In the genomic region with DNA sequence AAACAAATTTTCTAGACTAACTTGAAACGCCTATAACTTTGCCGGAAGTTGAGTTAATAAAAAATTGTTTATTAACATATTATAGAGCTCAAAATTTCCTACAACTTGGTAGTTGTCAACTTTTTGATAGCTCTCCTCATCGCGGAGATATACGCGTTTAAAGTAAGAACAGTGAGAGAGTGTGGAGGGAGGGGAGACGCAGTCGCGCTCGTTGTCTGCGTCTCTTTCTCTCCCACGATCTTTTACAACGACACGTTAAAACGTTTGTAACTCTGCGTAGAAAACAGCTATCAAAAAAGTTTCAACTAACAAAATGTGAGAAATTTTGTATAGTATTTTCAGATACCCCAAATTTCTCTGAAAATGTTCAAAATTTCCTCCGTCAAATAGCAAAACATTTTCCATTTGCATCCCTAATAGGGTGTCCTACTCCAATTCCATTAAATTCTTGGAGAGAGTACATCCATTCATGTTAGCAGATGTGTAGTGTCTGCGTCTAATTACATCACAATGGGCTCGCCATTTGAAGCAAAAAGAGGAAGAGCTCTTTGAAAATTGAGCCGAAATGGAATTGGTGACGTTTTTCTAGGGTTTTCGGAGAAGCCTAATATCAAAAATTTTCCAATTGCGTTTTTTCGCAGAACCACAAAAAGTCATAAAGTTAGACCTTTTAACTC, we compare ENCODE assay signal across 5 worm cellular contexts.
TF ChIP-seq lines count a peak whose summit lies in the region.

No protein-coding gene starts in this region.

TF ChIP-seq in whole organism, L1 larva, 84 proteins besides CTCF, POLR2A, EP300 and RAD21:
- TF ChIP-seq ceh-63 (GFP tag; optimal IDR thresholded peaks at IDR 0.05; lab: Kevin White, UChicago) = no peak
- peak; percentile 64 for TF ChIP-seq lin-14 (GFP tag; optimal IDR thresholded peaks at IDR 0.05; lab: Kevin White, UChicago)

TF ChIP-seq in whole organism, L4 larva, 104 proteins besides CTCF, POLR2A, EP300 and RAD21:
- TF ChIP-seq tra-1 (GFP tag; IDR thresholded peaks at IDR 0.05; lab: Robert Waterston, UW) (no peak), unc-62 (GFP tag; optimal IDR thresholded peaks at IDR 0.05 in 1 of 2; lab: Kevin White, UChicago) (peak in 1 of 2 experiments; percentile 80), unc-62 (tag; optimal IDR thresholded peaks at IDR 0.05; lab: Kevin White, UChicago) (no peak), aha-1 (tag; lab: Kevin White, UChicago) (peak; percentile 39)

TF ChIP-seq in whole organism, late embryonic, 69 proteins besides CTCF, POLR2A, EP300 and RAD21:
- TF ChIP-seq nhr-11 (tag; optimal IDR thresholded peaks at IDR 0.05; lab: Kevin White, UChicago) (no peak), tbx-7 (tag; optimal IDR thresholded peaks at IDR 0.05; lab: Kevin White, UChicago) (no peak), unc-42 (tag; optimal IDR thresholded peaks at IDR 0.05; lab: Kevin White, UChicago) (peak; percentile 93), sdc-2 (tag; optimal IDR thresholded peaks at IDR 0.05; lab: Kevin White, UChicago) (no peak), ceh-9 (tag; optimal IDR thresholded peaks at IDR 0.05; lab: Kevin White, UChicago) (no peak), ceh-31 (tag; optimal IDR thresholded peaks at IDR 0.05; lab: Kevin White, UChicago) (peak; percentile 48), zip-5 (tag; optimal IDR thresholded peaks at IDR 0.05; lab: Kevin White, UChicago) (no peak), ceh-24 (tag; optimal IDR thresholded peaks at IDR 0.05; lab: Kevin White, UChicago) (no peak)
TF ChIP-seq in whole organism, late embryonic: peak in this region for 2.

TF ChIP-seq in whole organism, mixed stage, embryonic, 35 proteins besides CTCF, POLR2A, EP300 and RAD21:
- TF ChIP-seq ham-2 (GFP tag; optimal IDR thresholded peaks at IDR 0.05; lab: Kevin White, UChicago) (no peak), zip-8 (tag; optimal IDR thresholded peaks at IDR 0.05; lab: Kevin White, UChicago) (no peak), M03D4.4 (tag; optimal IDR thresholded peaks at IDR 0.05; lab: Kevin White, UChicago) (no peak), lin-32 (GFP tag; optimal IDR thresholded peaks at IDR 0.05; lab: Kevin White, UChicago) (no peak), ces-1 (GFP tag; optimal IDR thresholded peaks at IDR 0.05; lab: Kevin White, UChicago) (peak; percentile 98), unc-39 (tag; optimal IDR thresholded peaks at IDR 0.05; lab: Kevin White, UChicago) (no peak)

TF ChIP-seq in whole organism, young adult, 124 proteins besides CTCF, POLR2A, EP300 and RAD21:
- TF ChIP-seq hmg-1.2 (GFP tag; IDR thresholded peaks at IDR 0.05; lab: Robert Waterston, UW) = peak; percentile 57
- TF ChIP-seq akir-1 (GFP tag; optimal IDR thresholded peaks at IDR 0.05; lab: Kevin White, UChicago) = no peak
